Worm (Caenorhabditis elegans): Measurements from ENCODE around the gene mrck-1.

mrck-1 gene

ce11 chrV:6231902-6232340 is 35.2 kb downstream of the mrck-1 start:
- TF ChIP-seq aly-2 (tag; optimal IDR thresholded peaks at IDR 0.05) (no peak), pha-4 (tag; optimal IDR thresholded peaks at IDR 0.05) (peak; percentile 97), ZK546.5 (tag; optimal IDR thresholded peaks at IDR 0.05) (no peak)

ce11 chrV:6230629-6231229 is 36.4 kb downstream of the mrck-1 start:
- no peak for TF ChIP-seq nhr-23 (tag; optimal IDR thresholded peaks at IDR 0.05)
- TF ChIP-seq ceh-16 (tag; optimal IDR thresholded peaks at IDR 0.05), result no peak
- TF ChIP-seq tbx-2 (tag; optimal IDR thresholded peaks at IDR 0.05), result peak; percentile 28
- no peak for TF ChIP-seq daf-12 (tag; optimal IDR thresholded peaks at IDR 0.05)
- no peak for TF ChIP-seq aly-2 (tag; optimal IDR thresholded peaks at IDR 0.05)
- TF ChIP-seq elt-2 (tag; optimal IDR thresholded peaks at IDR 0.05), result peak; percentile 57
- TF ChIP-seq ZK546.5 (tag; optimal IDR thresholded peaks at IDR 0.05), result no peak
- TF ChIP-seq egl-5 (tag; optimal IDR thresholded peaks at IDR 0.05), result peak; percentile 92
- TF ChIP-seq pha-4 (tag; optimal IDR thresholded peaks at IDR 0.05), result peak; percentile 54
- TF ChIP-seq snpc-4 (tag; optimal IDR thresholded peaks at IDR 0.05), result no peak
- peak; percentile 36 for TF ChIP-seq pqm-1 (tag; optimal IDR thresholded peaks at IDR 0.05)
- TF ChIP-seq ama-1 (optimal IDR thresholded peaks at IDR 0.05), result peak; percentile 28
- TF ChIP-seq R02D3.7 (tag; optimal IDR thresholded peaks at IDR 0.05), result no peak
- TF ChIP-seq nfya-1 (tag; optimal IDR thresholded peaks at IDR 0.05; ENCODE audit: insufficient read depth), result peak; percentile 31

- TF ChIP-seq nhr-11 (tag; optimal IDR thresholded peaks at IDR 0.05) (no peak), egl-27 (tag; optimal IDR thresholded peaks at IDR 0.05) (peak; percentile 55), lin-39 (tag; optimal IDR thresholded peaks at IDR 0.05) (peak; percentile 87), ZK546.5 (tag; optimal IDR thresholded peaks at IDR 0.05) (no peak), fkh-2 (tag; optimal IDR thresholded peaks at IDR 0.05) (no peak), lin-15B (tag; optimal IDR thresholded peaks at IDR 0.05) (no peak), sea-2 (GFP tag; optimal IDR thresholded peaks at IDR 0.05) (no peak), nhr-23 (tag; optimal IDR thresholded peaks at IDR 0.05) (peak; percentile 71), nhr-237 (tag; optimal IDR thresholded peaks at IDR 0.05) (no peak), ceh-82 (tag; optimal IDR thresholded peaks at IDR 0.05) (no peak), nfya-1 (tag; optimal IDR thresholded peaks at IDR 0.05; ENCODE audit: insufficient read depth) (peak; percentile 27), elt-3 (tag; optimal IDR thresholded peaks at IDR 0.05) (peak; percentile 23 to 96 (median 88)), tbx-2 (tag; optimal IDR thresholded peaks at IDR 0.05) (peak; percentile 47), ceh-16 (tag; optimal IDR thresholded peaks at IDR 0.05) (no peak), zag-1 (tag; optimal IDR thresholded peaks at IDR 0.05) (no peak), snpc-4 (tag; optimal IDR thresholded peaks at IDR 0.05) (peak; percentile 9), nhr-12 (tag; optimal IDR thresholded peaks at IDR 0.05) (no peak), ztf-4 (tag; optimal IDR thresholded peaks at IDR 0.05) (peak; percentile 65), daf-12 (tag; optimal IDR thresholded peaks at IDR 0.05) (no peak), R02D3.7 (tag; optimal IDR thresholded peaks at IDR 0.05) (peak; percentile 45), egl-5 (tag; optimal IDR thresholded peaks at IDR 0.05) (peak; percentile 35), nhr-25 (tag; optimal IDR thresholded peaks at IDR 0.05) (no peak), ztf-11 (tag; optimal IDR thresholded peaks at IDR 0.05) (no peak), nhr-77 (tag; optimal IDR thresholded peaks at IDR 0.05) (no peak), mml-1 (tag; optimal IDR thresholded peaks at IDR 0.05) (no peak), fos-1 (tag; optimal IDR thresholded peaks at IDR 0.05) (no peak), hmg-11 (tag; optimal IDR thresholded peaks at IDR 0.05) (peak; percentile 24), pha-4 (tag; optimal IDR thresholded peaks at IDR 0.05) (peak; percentile 98), ceh-28 (tag; optimal IDR thresholded peaks at IDR 0.05) (no peak), nhr-28 (tag; optimal IDR thresholded peaks at IDR 0.05) (no peak), unc-62 (GFP tag; optimal IDR thresholded peaks at IDR 0.05) (peak; percentile 25), elt-2 (tag; optimal IDR thresholded peaks at IDR 0.05) (peak; percentile 100), lsy-12 (tag; optimal IDR thresholded peaks at IDR 0.05) (peak; percentile 31), aly-2 (tag; optimal IDR thresholded peaks at IDR 0.05) (no peak), skn-1 (tag; optimal IDR thresholded peaks at IDR 0.05) (peak; percentile 83), mdl-1 (tag; optimal IDR thresholded peaks at IDR 0.05) (peak; percentile 46), elt-1 (tag; optimal IDR thresholded peaks at IDR 0.05) (peak; percentile 96), ceh-9 (tag; optimal IDR thresholded peaks at IDR 0.05) (no peak), pqm-1 (tag; optimal IDR thresholded peaks at IDR 0.05) (peak; percentile 97), jun-1 (tag; optimal IDR thresholded peaks at IDR 0.05) (peak; percentile 92), eor-1 (tag; optimal IDR thresholded peaks at IDR 0.05) (peak in 1 of 2 experiments; percentile 59), fkh-10 (GFP tag; optimal IDR thresholded peaks at IDR 0.05) (no peak), nhr-67 (tag; optimal IDR thresholded peaks at IDR 0.05) (no peak), nhr-76 (tag; optimal IDR thresholded peaks at IDR 0.05) (no peak), nhr-43 (tag; optimal IDR thresholded peaks at IDR 0.05; ENCODE audit: poor library complexity, severe bottlenecking) (peak; percentile 64), ama-1 (optimal IDR thresholded peaks at IDR 0.05) (peak; percentile 60), unc-39 (tag; optimal IDR thresholded peaks at IDR 0.05) (no peak)
These were observed 37.6 kb downstream of the mrck-1 start for ce11 chrV:6229457-6229949.
